Fruit fly (Drosophila melanogaster): ENCODE results near the gene niki.

DNA sequence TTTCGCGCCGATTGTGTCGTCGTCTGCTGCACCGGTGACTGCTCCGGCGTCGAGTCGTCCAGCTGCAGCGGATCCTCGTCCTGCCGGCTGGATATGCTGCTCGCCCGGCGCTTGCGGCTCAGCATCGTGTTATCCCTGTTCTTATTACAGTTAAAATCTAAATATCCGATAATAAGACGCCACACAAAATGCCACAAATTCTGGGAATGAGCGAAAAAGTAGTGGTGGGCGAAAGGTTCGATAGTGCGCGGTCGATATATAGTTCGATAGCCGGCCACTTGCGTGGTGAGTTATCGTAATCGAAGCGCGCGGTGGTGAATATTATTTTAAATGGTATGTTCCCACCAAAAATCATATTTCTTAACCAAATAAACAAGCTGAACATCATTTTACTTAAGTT lies 20.4 kb downstream of the niki start, which contains the start of gene polybromo:
- TF ChIP-seq pad (GFP tag; optimal IDR thresholded peaks at IDR 0.05), result no peak
- no peak for TF ChIP-seq CG1620 (GFP tag; optimal IDR thresholded peaks at IDR 0.05)
- TF ChIP-seq Hr96 (GFP tag; optimal IDR thresholded peaks at IDR 0.05), result no peak
- TF ChIP-seq kay (GFP tag; ENCODE audit: borderline replicate concordance), result peak; percentile 15
- no peak for TF ChIP-seq ovo (GFP tag; optimal IDR thresholded peaks at IDR 0.05)
- TF ChIP-seq CG12768 (GFP tag; optimal IDR thresholded peaks at IDR 0.05), result no peak
- TF ChIP-seq CG11617 (GFP tag; optimal IDR thresholded peaks at IDR 0.05), result no peak
- TF ChIP-seq CG7045 (GFP tag; optimal IDR thresholded peaks at IDR 0.05), result no peak
- TF ChIP-seq CG7101 (tag; optimal IDR thresholded peaks at IDR 0.05), result no peak

All from whole organism, adult.